Fruit fly (Drosophila melanogaster) Kc167 (cell line): Measurements from ENCODE around the gene Dlc90F.

ENCODE experiments used
- Myc ChIP-seq: fragments of >200 bp; optimal IDR thresholded peaks from 2 replicates; lab custom pipeline; 2017; ENCODE audit warnings: missing external identifiers
- Sin3A ChIP-seq: fragments of >200 bp; optimal IDR thresholded peaks from 2 replicates; lab custom pipeline; 2018; ENCODE audit warnings: missing external identifiers
- h ChIP-seq: fragments of >200 bp; optimal IDR thresholded peaks from 3 replicates; lab custom pipeline; 2018; ENCODE audit warnings: missing external identifiers
- psq ChIP-seq: fragments of >200 bp; optimal IDR thresholded peaks from 2 replicates; lab custom pipeline; 2017; ENCODE audit warnings: missing external identifiers
- ttk ChIP-seq: sonication (Bioruptor generic); optimal IDR thresholded peaks from 2 replicates; lab custom pipeline; 2017; ENCODE audit warnings: missing external identifiers

DNA sequence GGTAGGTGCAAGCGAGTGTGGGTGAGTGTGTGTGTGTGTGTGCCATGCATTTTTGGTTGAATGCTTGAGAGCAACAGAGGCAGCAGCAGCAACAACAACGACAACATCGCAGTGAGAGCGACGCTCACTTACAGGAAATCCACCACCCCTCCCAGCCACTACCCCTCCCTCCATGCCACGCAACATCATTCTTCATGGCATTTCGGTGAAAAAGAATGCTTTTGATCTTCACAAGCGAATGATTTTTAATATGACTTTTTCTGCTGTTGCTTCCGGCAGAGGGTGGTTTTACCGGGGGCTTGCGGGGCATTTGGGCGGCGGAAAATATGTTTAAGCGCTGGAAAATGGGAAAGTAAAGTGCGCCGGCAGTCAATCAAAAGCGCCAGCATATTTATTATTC is 37.4 kb upstream of the Dlc90F start:
- TF ChIP-seq psq (lab: Kevin White, UChicago) (no peak), Myc (lab: Kevin White, UChicago) (no peak), h (lab: Kevin White, UChicago) (no peak), Sin3A (lab: Kevin White, UChicago) (no peak), ttk (lab: Kevin White, UChicago) (no peak)
